Fruit fly (Drosophila melanogaster): ENCODE measurements around the gene CG34241.
A peak's percentile ranks its signal among the peaks of the same experiment; 100 is the strongest.

Gene CG34241

dm6 chr3L:12118631-12119030 is 9.1 kb upstream of the CG34241 start:
- TF ChIP-seq sens (GFP tag) (peak; percentile 12), scrt (GFP tag; optimal IDR thresholded peaks at IDR 0.05) (no peak), CG11560 (tag; IDR thresholded peaks at IDR 0.05) (0 out of 3 replicates have a peak, but pooled peaks have one; percentile 10)

dm6 chr3L:12119875-12120485 is 7.8 kb upstream of the CG34241 start, which contains the start of gene CG11560:
TSS of gene CG11560 (plus strand) at chr3L:12120019.
- peak; percentile 42 for TF ChIP-seq CG12659 (GFP tag; optimal IDR thresholded peaks at IDR 0.05)
- TF ChIP-seq CG14710 (tag; optimal IDR thresholded peaks at IDR 0.05) = peak; percentile 19
- no peak for TF ChIP-seq Bdp1 (GFP tag; optimal IDR thresholded peaks at IDR 0.05)
- TF ChIP-seq oc (tag; optimal IDR thresholded peaks at IDR 0.05) = no peak
- TF ChIP-seq ftz-f1 (GFP tag; optimal IDR thresholded peaks at IDR 0.05) = no peak
- peak; percentile 66; the same call in 2 of the 3 replicates for TF ChIP-seq CG14860 (GFP tag; IDR thresholded peaks at IDR 0.05; ENCODE audit: partially characterized antibody)
- no peak for TF ChIP-seq CG12769 (tag; optimal IDR thresholded peaks at IDR 0.05)
- TF ChIP-seq CG34224 (GFP tag; IDR thresholded peaks at IDR 0.05; ENCODE audit: partially characterized antibody) = peak; percentile 67
- peak; percentile 56 for TF ChIP-seq pzg (GFP tag; optimal IDR thresholded peaks at IDR 0.05)
- peak; percentile 82 for TF ChIP-seq stwl (tag; optimal IDR thresholded peaks at IDR 0.05)
- peak; percentile 61 for TF ChIP-seq CG2116 (GFP tag; optimal IDR thresholded peaks at IDR 0.05)
- no peak for TF ChIP-seq CG10431 (GFP tag; optimal IDR thresholded peaks at IDR 0.05)
- TF ChIP-seq phol (tag; optimal IDR thresholded peaks at IDR 0.05) = peak; percentile 43
- TF ChIP-seq CG7963 (GFP tag; IDR thresholded peaks at IDR 0.05; ENCODE audit: partially characterized antibody) = peak; percentile 53; the same call in 1 of the 3 replicates
- TF ChIP-seq cas (GFP tag; IDR thresholded peaks at IDR 0.05) = no peak
- no peak for TF ChIP-seq scrt (GFP tag; optimal IDR thresholded peaks at IDR 0.05)
- TF ChIP-seq CG2129 (GFP tag; IDR thresholded peaks at IDR 0.05; ENCODE audit: partially characterized antibody) = peak; percentile 42
- TF ChIP-seq sna (GFP tag; IDR thresholded peaks at IDR 0.05; ENCODE audit: partially characterized antibody) = peak; percentile 55; the same call in 1 of the 2 replicates
- peak; percentile 83 for TF ChIP-seq CG17359 (tag; optimal IDR thresholded peaks at IDR 0.05)
- peak; percentile 40; the same call in 2 of the 3 replicates for TF ChIP-seq Opbp (GFP tag; IDR thresholded peaks at IDR 0.05; ENCODE audit: partially characterized antibody)
- TF ChIP-seq CG17328 (GFP tag; IDR thresholded peaks at IDR 0.05) = no peak
- TF ChIP-seq CG15514 (GFP tag; optimal IDR thresholded peaks at IDR 0.05) = peak; percentile 44
- no peak for TF ChIP-seq Elba2 (GFP tag; optimal IDR thresholded peaks at IDR 0.05)
- peak; percentile 79 for TF ChIP-seq MBD-R2 (GFP tag; IDR thresholded peaks at IDR 0.05)
- peak; percentile 16 for TF ChIP-seq HmgZ (tag; optimal IDR thresholded peaks at IDR 0.05)
- TF ChIP-seq Dref (GFP tag; IDR thresholded peaks at IDR 0.05) = peak; percentile 85
- 0 out of 4 replicates have a peak, but pooled peaks have one; percentile 29 for TF ChIP-seq chinmo (GFP tag; IDR thresholded peaks at IDR 0.05; ENCODE audit: partially characterized antibody)
- TF ChIP-seq CG3995 (GFP tag; optimal IDR thresholded peaks at IDR 0.05) = no peak
- no peak for TF ChIP-seq CG42726 (GFP tag; IDR thresholded peaks at IDR 0.05; ENCODE audit: partially characterized antibody)
- peak; percentile 1 for TF ChIP-seq CG17186 (GFP tag; optimal IDR thresholded peaks at IDR 0.05)
- TF ChIP-seq BEAF-32 (GFP tag; optimal IDR thresholded peaks at IDR 0.05) = peak; percentile 76
- no peak for TF ChIP-seq Dfd (GFP tag; optimal IDR thresholded peaks at IDR 0.05)
- 0 out of 3 replicates have a peak, but pooled peaks have one; percentile 36 for TF ChIP-seq CG7357 (GFP tag; IDR thresholded peaks at IDR 0.05)
- no peak for TF ChIP-seq pum (GFP tag; optimal IDR thresholded peaks at IDR 0.05)
- peak; percentile 35 for TF ChIP-seq CG10267 (tag; optimal IDR thresholded peaks at IDR 0.05)
- peak; percentile 80 for TF ChIP-seq Dll (GFP tag; IDR thresholded peaks at IDR 0.05; ENCODE audit: partially characterized antibody)
- TF ChIP-seq CG4617 (GFP tag; optimal IDR thresholded peaks at IDR 0.05; ENCODE audit: borderline replicate concordance) = peak; percentile 24
- TF ChIP-seq Med (GFP tag) = peak; percentile 76
- no peak for TF ChIP-seq Dip3 (GFP tag; optimal IDR thresholded peaks at IDR 0.05)
- no peak for TF ChIP-seq CG18011 (GFP tag; optimal IDR thresholded peaks at IDR 0.05)
- no peak for TF ChIP-seq Hand (GFP tag; optimal IDR thresholded peaks at IDR 0.05)
- peak; percentile 60 for TF ChIP-seq sqz (GFP tag; optimal IDR thresholded peaks at IDR 0.05)
- TF ChIP-seq CTCF (GFP tag; optimal IDR thresholded peaks at IDR 0.05) = no peak
- TF ChIP-seq ara (GFP tag; IDR thresholded peaks at IDR 0.05) = no peak
